Worm (Caenorhabditis elegans) whole organism, L3 larva: ENCODE data around the gene sru-18.
A peak's percentile ranks its signal among the peaks of the same experiment; 100 is the strongest.

Experiments used
- R02D3.7 ChIP-seq: fragments of 150-350 bp; optimal IDR thresholded peaks from 2 replicates; lab custom pipeline; 2014; ENCODE audit warnings: missing biosample characterization, missing genetic modification characterization
- pha-4 ChIP-seq: fragments of 150-350 bp; optimal IDR thresholded peaks from 2 replicates; lab custom pipeline; 2014; ENCODE audit warnings: missing biosample characterization, missing genetic modification reagents, missing genetic modification characterization
- unc-62 ChIP-seq: fragments of 150-350 bp; sonication (generic microtip); optimal IDR thresholded peaks from 4 replicates; lab custom pipeline; 2014; ENCODE audit warnings: missing biosample characterization, missing genetic modification reagents, missing genetic modification characterization

ce11 chrIV:12545393-12545792 is 43.3 kb downstream of the sru-18 start:
- no peak for TF ChIP-seq unc-62 (GFP tag; lab: Kevin White, UChicago)
- no peak for TF ChIP-seq R02D3.7 (tag; lab: Kevin White, UChicago)
- TF ChIP-seq pha-4, result peak; percentile 7
